Fruit fly (Drosophila melanogaster) whole organism, wandering third instar larva: ENCODE measurements around the gene Rab27.

Source experiments
- Abd-B ChIP-seq: fragments of >200 bp; optimal IDR thresholded peaks from 2 replicates; lab custom pipeline; 2017; ENCODE audit warnings: missing biosample characterization, missing genetic modification characterization
- Dfd ChIP-seq: fragments of >200 bp; optimal IDR thresholded peaks from 2 replicates; lab custom pipeline; 2017; ENCODE audit warnings: missing biosample characterization, missing genetic modification characterization
- Hr78 ChIP-seq: fragments of >200 bp; optimal IDR thresholded peaks from 2 replicates; lab custom pipeline; 2017; ENCODE audit warnings: missing biosample characterization, missing genetic modification characterization
- Sp1 ChIP-seq: fragments of 200-800 bp; sonication (Bioruptor generic); optimal IDR thresholded peaks from 3 replicates; lab custom pipeline; 2019; ENCODE audit warnings: missing biosample characterization, mild to moderate bottlenecking, missing genetic modification characterization, moderate library complexity
- Vsx2 ChIP-seq: fragments of 200-300, 225-300 bp; sonication (Bioruptor generic); optimal IDR thresholded peaks from 2 replicates; lab custom pipeline; 2018; ENCODE audit warnings: missing biosample characterization, missing genetic modification characterization; ENCODE audit not compliant: partially characterized antibody
- br ChIP-seq: fragments of 200-800 bp; sonication (Bioruptor generic); optimal IDR thresholded peaks from 2 replicates; lab custom pipeline; 2016; ENCODE audit warnings: missing biosample characterization, missing genetic modification characterization
- dmrt93B ChIP-seq: fragments of 200-800 bp; sonication (Bioruptor generic); optimal IDR thresholded peaks from 2 replicates; lab custom pipeline; 2018; ENCODE audit warnings: missing biosample characterization, mild to moderate bottlenecking, missing genetic modification characterization
- h ChIP-seq: fragments of 200-800 bp; sonication (Bioruptor generic); optimal IDR thresholded peaks from 3 replicates; lab custom pipeline; 2016; ENCODE audit warnings: missing biosample characterization, mild to moderate bottlenecking, missing genetic modification characterization
- lola ChIP-seq: fragments of >200 bp; optimal IDR thresholded peaks from 2 replicates; lab custom pipeline; 2017; ENCODE audit warnings: missing biosample characterization, missing genetic modification characterization
- psq ChIP-seq: fragments of 200-800 bp; sonication (Bioruptor generic); optimal IDR thresholded peaks from 3 replicates; lab custom pipeline; 2017; ENCODE audit warnings: missing biosample characterization, mild to moderate bottlenecking, missing genetic modification characterization, moderate library complexity
- sage ChIP-seq: fragments of 200-800 bp; sonication (Bioruptor generic); optimal IDR thresholded peaks from 2 replicates; lab custom pipeline; 2016; ENCODE audit warnings: missing biosample characterization, mild to moderate bottlenecking, missing genetic modification characterization
- usp ChIP-seq: fragments of >200 bp; optimal IDR thresholded peaks from 2 replicates; lab custom pipeline; 2017; ENCODE audit warnings: missing biosample characterization, missing genetic modification characterization
- woc ChIP-seq: sonication (Bioruptor generic); optimal IDR thresholded peaks from 2 replicates; lab custom pipeline; 2016; ENCODE audit warnings: missing biosample characterization, mild to moderate bottlenecking, missing genetic modification characterization

DNA sequence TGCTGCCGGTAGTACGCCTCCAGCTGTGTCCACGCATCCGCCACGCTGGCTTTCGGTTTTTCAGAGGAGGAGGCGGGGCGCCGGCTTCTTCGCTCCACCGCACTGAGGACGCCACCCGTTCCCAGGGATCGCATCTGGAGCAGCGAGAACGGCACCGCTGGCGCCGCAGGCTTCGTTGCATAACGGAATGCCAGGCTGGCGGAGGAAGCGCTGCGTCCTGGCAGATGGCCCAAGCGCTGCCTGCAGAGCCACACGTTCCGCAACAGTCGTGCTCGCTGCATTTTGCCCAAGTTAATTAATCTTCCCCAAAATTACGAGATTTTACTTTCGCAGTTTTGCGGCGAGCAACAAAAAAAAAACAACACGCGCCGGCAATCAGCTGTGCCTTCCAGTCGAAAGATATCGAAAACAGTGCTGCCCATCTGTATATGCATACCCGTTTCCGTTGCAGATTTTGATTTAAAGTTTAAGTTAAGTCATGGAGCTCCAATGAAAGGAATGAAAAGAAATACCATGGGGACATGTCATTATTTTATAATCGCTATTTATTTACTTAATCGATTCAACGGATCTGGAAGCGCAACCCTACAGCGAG, 16.4 kb downstream of the Rab27 start, which contains the start of gene Lrpprc2:
- no peak for TF ChIP-seq Hr78 (GFP tag; lab: Kevin White, UChicago)
- no peak for TF ChIP-seq Abd-B (GFP tag; lab: Kevin White, UChicago)
- TF ChIP-seq psq (GFP tag; lab: Kevin White, UChicago): no peak
- TF ChIP-seq dmrt93B: no peak
- no peak for TF ChIP-seq Sp1
- TF ChIP-seq usp (GFP tag; lab: Kevin White, UChicago): no peak
- no peak for TF ChIP-seq Vsx2
- TF ChIP-seq lola: no peak
- no peak for TF ChIP-seq woc (GFP tag; lab: Kevin White, UChicago)
- TF ChIP-seq sage (GFP tag; lab: Kevin White, UChicago): no peak
- no peak for TF ChIP-seq Dfd (GFP tag; lab: Kevin White, UChicago)
- TF ChIP-seq br (GFP tag; lab: Kevin White, UChicago): no peak
- no peak for TF ChIP-seq h (GFP tag; lab: Kevin White, UChicago)
